Worm (Caenorhabditis elegans): ENCODE measurements around the gene asps-1.

The asps-1 gene

DNA sequence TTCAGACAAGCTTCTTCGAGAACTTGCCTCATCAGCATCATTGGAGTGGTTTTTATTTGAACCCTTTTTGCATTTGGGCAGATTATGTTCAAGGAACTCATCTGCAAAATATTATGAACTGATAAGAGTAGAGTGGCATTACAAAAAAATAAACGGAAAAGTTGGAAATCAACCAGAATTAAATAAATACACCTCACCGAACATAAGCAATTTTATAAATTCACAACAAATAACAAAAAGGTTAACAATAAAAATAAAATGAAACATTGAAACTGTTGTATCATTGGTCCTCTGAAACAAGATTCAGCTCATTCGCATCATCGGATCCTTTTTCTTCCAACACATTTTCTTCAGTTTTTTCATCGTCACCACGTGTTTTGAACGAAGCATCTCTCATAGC is at the start of gene asps-1:
TSS of gene asps-1 (minus strand) at position 101 of the 400 bp plus-strand sequence.
- TF ChIP-seq che-1 (tag; optimal IDR thresholded peaks at IDR 0.05): no peak
- TF ChIP-seq lin-11 (tag; optimal IDR thresholded peaks at IDR 0.05): no peak
- no peak for TF ChIP-seq mec-3 (tag; optimal IDR thresholded peaks at IDR 0.05; ENCODE audit: borderline replicate concordance)
- TF ChIP-seq ref-2 (tag; optimal IDR thresholded peaks at IDR 0.05): no peak
- TF ChIP-seq nhr-232 (tag; optimal IDR thresholded peaks at IDR 0.05): no peak
- TF ChIP-seq hlh-6 (tag; optimal IDR thresholded peaks at IDR 0.05): no peak
- no peak for TF ChIP-seq ama-1 (optimal IDR thresholded peaks at IDR 0.05)
- TF ChIP-seq K02D7.2 (tag; optimal IDR thresholded peaks at IDR 0.05): no peak
- TF ChIP-seq tbx-2 (tag; optimal IDR thresholded peaks at IDR 0.05): no peak
- TF ChIP-seq hlh-13 (GFP tag; optimal IDR thresholded peaks at IDR 0.05): no peak
- TF ChIP-seq eyg-1 (tag; optimal IDR thresholded peaks at IDR 0.05): no peak
- no peak for TF ChIP-seq fkh-10 (GFP tag; optimal IDR thresholded peaks at IDR 0.05)
- no peak for TF ChIP-seq unc-42 (tag; optimal IDR thresholded peaks at IDR 0.05)

DNA sequence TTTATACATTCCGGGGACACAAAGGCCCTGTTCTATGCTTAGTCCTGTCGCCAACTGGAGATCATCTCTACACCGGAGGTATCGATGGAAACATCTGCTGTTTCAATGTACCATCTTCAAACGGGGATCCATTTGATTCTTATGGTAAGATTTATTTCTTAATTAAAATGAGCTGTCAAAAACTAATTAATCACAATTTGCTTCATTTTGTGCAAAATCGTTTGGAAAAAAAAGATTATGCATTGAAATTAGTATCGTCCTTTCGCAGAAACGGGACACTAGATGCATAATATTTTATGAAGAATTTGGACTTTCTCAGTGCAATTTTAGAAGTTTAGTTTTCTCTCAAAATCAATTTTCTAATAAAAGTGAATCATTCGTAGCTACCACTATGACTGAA is 46.6 kb upstream of the asps-1 start:
- TF ChIP-seq hlh-15 (tag; optimal IDR thresholded peaks at IDR 0.05) (no peak), T23F11.4 (GFP tag; optimal IDR thresholded peaks at IDR 0.05) (no peak), pat-9 (tag; optimal IDR thresholded peaks at IDR 0.05) (no peak), K09A11.1 (tag; optimal IDR thresholded peaks at IDR 0.05; ENCODE audit: insufficient read depth) (no peak), lin-11 (tag; optimal IDR thresholded peaks at IDR 0.05) (no peak), fkh-6 (tag; optimal IDR thresholded peaks at IDR 0.05) (no peak), ceh-6 (GFP tag; optimal IDR thresholded peaks at IDR 0.05) (no peak), ceh-31 (tag; optimal IDR thresholded peaks at IDR 0.05) (no peak), nhr-11 (tag; optimal IDR thresholded peaks at IDR 0.05) (no peak)

DNA sequence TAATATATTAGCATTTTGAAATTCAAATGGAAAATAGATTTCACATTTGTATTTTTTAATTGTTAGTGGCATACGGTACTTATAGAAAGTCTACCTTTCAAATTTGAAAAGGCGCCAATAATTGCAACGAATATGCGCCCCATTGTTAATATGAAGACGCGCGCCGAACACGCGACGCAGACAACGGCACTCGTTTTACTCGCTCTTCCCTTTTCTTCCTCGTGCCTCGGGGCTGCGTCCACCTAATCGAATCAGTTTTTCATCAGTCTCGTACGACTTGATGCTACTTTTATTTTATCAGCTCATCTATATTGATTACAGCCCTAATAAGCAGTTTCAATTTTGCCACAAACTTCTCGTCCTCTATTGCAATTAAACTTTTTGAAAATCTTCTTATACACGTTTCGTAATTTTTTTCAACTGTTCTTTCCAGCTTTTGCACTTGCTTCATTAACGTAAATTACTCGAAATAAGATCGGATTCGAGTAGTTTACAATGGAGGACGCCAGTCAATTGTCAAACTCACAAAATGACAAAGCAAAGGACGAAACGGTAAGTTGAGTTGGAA is 44.7 kb upstream of the asps-1 start, which contains the start of gene cash-1:
TSS of gene cash-1 (plus strand) at position 432 of the 568 bp plus-strand sequence.
- TF ChIP-seq lin-11 (tag; optimal IDR thresholded peaks at IDR 0.05) (no peak), fax-1 (tag; optimal IDR thresholded peaks at IDR 0.05) (no peak), gmeb-2 (tag; optimal IDR thresholded peaks at IDR 0.05) (no peak), hlh-30 (tag; optimal IDR thresholded peaks at IDR 0.05; ENCODE audit: insufficient read depth) (peak; percentile 66), pax-1 (tag; optimal IDR thresholded peaks at IDR 0.05) (no peak), ceh-18 (tag; optimal IDR thresholded peaks at IDR 0.05) (peak; percentile 23), madf-2 (tag; optimal IDR thresholded peaks at IDR 0.05) (no peak), tbx-2 (tag; optimal IDR thresholded peaks at IDR 0.05) (peak; percentile 52), ceh-31 (tag; optimal IDR thresholded peaks at IDR 0.05) (peak; percentile 76), ttx-3 (tag; optimal IDR thresholded peaks at IDR 0.05) (no peak), eyg-1 (tag; optimal IDR thresholded peaks at IDR 0.05) (no peak), C08G9.2 (tag; optimal IDR thresholded peaks at IDR 0.05) (no peak), che-1 (tag; optimal IDR thresholded peaks at IDR 0.05) (no peak), unc-3 (GFP tag; conservative IDR thresholded peaks at IDR 0.05) (no peak), unc-3 (tag; optimal IDR thresholded peaks at IDR 0.05) (no peak), ceh-24 (tag; optimal IDR thresholded peaks at IDR 0.05) (no peak), ama-1 (optimal IDR thresholded peaks at IDR 0.05) (no peak), elt-2 (tag; optimal IDR thresholded peaks at IDR 0.05) (peak; percentile 15), unc-42 (tag; optimal IDR thresholded peaks at IDR 0.05) (peak; percentile 94), syd-9 (tag; optimal IDR thresholded peaks at IDR 0.05) (no peak), sdc-2 (tag; optimal IDR thresholded peaks at IDR 0.05) (no peak), pqm-1 (tag; optimal IDR thresholded peaks at IDR 0.05) (no peak), ceh-9 (tag; optimal IDR thresholded peaks at IDR 0.05) (no peak), nfya-1 (tag; optimal IDR thresholded peaks at IDR 0.05) (peak; percentile 39), unc-86 (tag; optimal IDR thresholded peaks at IDR 0.05) (no peak), ceh-6 (GFP tag; optimal IDR thresholded peaks at IDR 0.05) (no peak), rnt-1 (tag; optimal IDR thresholded peaks at IDR 0.05) (no peak), ceh-45 (GFP tag; IDR thresholded peaks at IDR 0.05) (no peak), ceh-34 (tag; optimal IDR thresholded peaks at IDR 0.05) (peak; percentile 10), ceh-2 (tag; optimal IDR thresholded peaks at IDR 0.05) (peak; percentile 25)
